Fruit fly (Drosophila melanogaster): ENCODE data around the gene CG18814.

The CG18814 gene

DNA sequence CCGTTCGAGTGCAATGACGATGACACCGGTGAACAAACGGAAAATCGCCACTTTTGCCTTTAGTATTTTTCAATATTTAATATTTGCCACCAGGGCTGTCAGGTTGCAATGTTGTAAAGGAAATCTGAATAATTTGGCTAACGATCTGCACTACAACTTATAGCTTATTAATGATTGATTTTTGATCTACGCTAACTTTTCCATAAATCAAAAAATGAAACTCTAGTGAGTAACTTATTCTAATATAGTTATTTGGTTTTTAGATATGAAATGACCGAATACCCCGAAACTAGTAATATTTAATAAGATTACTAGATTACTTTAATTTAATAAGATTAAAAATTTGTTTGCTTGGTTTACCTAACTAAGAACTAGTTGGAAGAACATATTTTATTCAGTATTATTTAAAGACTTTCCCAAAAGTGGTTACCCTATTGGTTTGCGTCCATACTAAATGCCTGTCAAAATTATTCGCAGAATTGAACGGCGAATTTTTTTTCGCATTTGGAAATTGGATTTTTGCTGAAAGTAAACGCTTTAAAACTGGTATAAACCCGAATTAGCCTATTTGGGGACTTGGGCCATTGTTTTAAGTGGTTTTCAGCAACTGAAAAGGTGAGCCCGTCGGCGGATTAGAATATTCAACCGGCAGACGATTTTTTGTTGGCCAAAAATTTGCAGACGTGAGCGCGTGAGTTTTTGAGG lies 16.4 kb downstream of the CG18814 start, which contains the start of the genes Agpat3 and RAF2 (continued):
- TF ChIP-seq fd96Cb (tag; optimal IDR thresholded peaks at IDR 0.05) (peak; percentile 52), chn (GFP tag; optimal IDR thresholded peaks at IDR 0.05) (no peak), CG6854 (GFP tag; optimal IDR thresholded peaks at IDR 0.05) (no peak), CG11723 (GFP tag; optimal IDR thresholded peaks at IDR 0.05) (no peak), scrt (GFP tag; optimal IDR thresholded peaks at IDR 0.05) (no peak), MESR4 (GFP tag; optimal IDR thresholded peaks at IDR 0.05) (no peak), Xbp1 (GFP tag; optimal IDR thresholded peaks at IDR 0.05) (peak; percentile 53), CG3281 (GFP tag; optimal IDR thresholded peaks at IDR 0.05) (no peak), HLH3B (GFP tag; IDR thresholded peaks at IDR 0.05) (peak; percentile 31; the same call in 1 of the 2 replicates), grau (tag; optimal IDR thresholded peaks at IDR 0.05) (peak; percentile 54), D19B (GFP tag; optimal IDR thresholded peaks at IDR 0.05) (no peak), ase (GFP tag; IDR thresholded peaks at IDR 0.05) (no peak), CG11504 (tag; optimal IDR thresholded peaks at IDR 0.05) (peak; percentile 65), CG31441 (GFP tag; IDR thresholded peaks at IDR 0.05) (peak; percentile 53), CTCF (GFP tag; optimal IDR thresholded peaks at IDR 0.05) (no peak), salm (tag; optimal IDR thresholded peaks at IDR 0.05) (no peak), sens-2 (GFP tag; IDR thresholded peaks at IDR 0.05) (no peak), Elba2 (GFP tag; optimal IDR thresholded peaks at IDR 0.05) (no peak), vvl (GFP tag; IDR thresholded peaks at IDR 0.05) (peak; percentile 61), Myb (GFP tag; optimal IDR thresholded peaks at IDR 0.05) (no peak), NfI (GFP tag; optimal IDR thresholded peaks at IDR 0.05) (peak; percentile 43), ERR (GFP tag; optimal IDR thresholded peaks at IDR 0.05) (no peak), CG18619 (GFP tag; optimal IDR thresholded peaks at IDR 0.05) (no peak), MTF-1 (GFP tag; optimal IDR thresholded peaks at IDR 0.05; ENCODE audit: borderline replicate concordance) (no peak), HmgD (GFP tag; optimal IDR thresholded peaks at IDR 0.05) (no peak), CG18764 (GFP tag; optimal IDR thresholded peaks at IDR 0.05) (peak; percentile 6), CG9797 (GFP tag; optimal IDR thresholded peaks at IDR 0.05) (peak; percentile 72), unpg (GFP tag; optimal IDR thresholded peaks at IDR 0.05) (no peak), tx (GFP tag; optimal IDR thresholded peaks at IDR 0.05) (no peak), Mrtf (GFP tag; IDR thresholded peaks at IDR 0.05) (no peak), zen2 (GFP tag; IDR thresholded peaks at IDR 0.05; ENCODE audit: partially characterized antibody) (no peak), knrl (GFP tag; IDR thresholded peaks at IDR 0.05; ENCODE audit: partially characterized antibody) (no peak), CG12236 (GFP tag; optimal IDR thresholded peaks at IDR 0.05) (no peak), Hand (GFP tag; optimal IDR thresholded peaks at IDR 0.05) (no peak), CG17385 (GFP tag; optimal IDR thresholded peaks at IDR 0.05) (no peak), zf30C (GFP tag; optimal IDR thresholded peaks at IDR 0.05) (no peak), Atf-2 (GFP tag; optimal IDR thresholded peaks at IDR 0.05) (no peak), CG7963 (GFP tag; IDR thresholded peaks at IDR 0.05; ENCODE audit: partially characterized antibody) (no peak), CG10979 (tag; optimal IDR thresholded peaks at IDR 0.05) (peak; percentile 8), BEAF-32 (GFP tag; optimal IDR thresholded peaks at IDR 0.05) (peak; percentile 37), CG10431 (GFP tag; optimal IDR thresholded peaks at IDR 0.05) (no peak), CG15601 (tag; optimal IDR thresholded peaks at IDR 0.05) (peak; percentile 34), schlank (tag; optimal IDR thresholded peaks at IDR 0.05) (no peak), CG13424 (tag; optimal IDR thresholded peaks at IDR 0.05) (peak; percentile 49), Bgb (GFP tag; IDR thresholded peaks at IDR 0.05; ENCODE audit: partially characterized antibody) (no peak), trem (tag; optimal IDR thresholded peaks at IDR 0.05) (no peak), zfh2 (GFP tag; optimal IDR thresholded peaks at IDR 0.05) (peak; percentile 9), chm (GFP tag; IDR thresholded peaks at IDR 0.05) (no peak), Oaz (GFP tag; IDR thresholded peaks at IDR 0.05) (no peak), CG3163 (GFP tag; optimal IDR thresholded peaks at IDR 0.05) (no peak)

Data from whole organism, embryonic.